Fruit fly (Drosophila melanogaster) whole organism, adult: Measurements from ENCODE around the gene Nmdar2.
A peak's percentile ranks its signal among the peaks of the same experiment; 100 is the strongest.

Experiments used
- CG12768 ChIP-seq: fragments of 200-800 bp; sonication (Bioruptor generic); optimal IDR thresholded peaks from 2 replicates; lab custom pipeline; 2017; ENCODE audit warnings: missing biosample characterization, missing genetic modification characterization, mild to moderate bottlenecking, moderate library complexity, missing genetic modification reagents
- CG14711 ChIP-seq: fragments of 200-800 bp; sonication (Bioruptor generic); optimal IDR thresholded peaks from 2 replicates; lab custom pipeline; 2018; ENCODE audit warnings: missing biosample characterization, mild to moderate bottlenecking, missing genetic modification characterization, moderate library complexity
- CG1620 ChIP-seq: fragments of 200-800 bp; sonication (Bioruptor generic); optimal IDR thresholded peaks from 2 replicates; lab custom pipeline; 2016; ENCODE audit warnings: missing biosample characterization, missing genetic modification characterization
- CG33017 ChIP-seq: fragments of 200-800 bp; sonication (Bioruptor generic); optimal IDR thresholded peaks from 2 replicates; lab custom pipeline; 2018; ENCODE audit warnings: missing biosample characterization, mild to moderate bottlenecking, missing genetic modification characterization, moderate library complexity
- CG7045 ChIP-seq: fragments of 200-800 bp; sonication (Bioruptor generic); optimal IDR thresholded peaks from 2 replicates; lab custom pipeline; 2017; ENCODE audit warnings: missing biosample characterization, mild to moderate bottlenecking, missing genetic modification characterization
- CG7101 ChIP-seq: fragments of 200-800 bp; sonication (Bioruptor generic); optimal IDR thresholded peaks from 2 replicates; lab custom pipeline; 2018; ENCODE audit warnings: missing biosample characterization, mild to moderate bottlenecking, missing genetic modification characterization, moderate library complexity
- Clk ChIP-seq: fragments of 200-800 bp; sonication (Bioruptor generic); optimal IDR thresholded peaks from 2 replicates; lab custom pipeline; 2017; ENCODE audit warnings: missing biosample characterization, missing genetic modification characterization
- Crg-1 ChIP-seq: fragments of 200-800 bp; sonication (Bioruptor generic); optimal IDR thresholded peaks from 2 replicates; lab custom pipeline; 2016; ENCODE audit warnings: missing biosample characterization, missing genetic modification characterization
- Hr96 ChIP-seq: fragments of 200-800 bp; sonication (Bioruptor generic); optimal IDR thresholded peaks from 2 replicates; lab custom pipeline; 2016; ENCODE audit warnings: missing biosample characterization, missing genetic modification characterization
- cnc ChIP-seq, 2 experiments: fragments of >200 bp; optimal IDR thresholded peaks; 2 replicates each; lab custom pipeline; 2017
- kay ChIP-seq: fragments of 200-800 bp; sonication (Bioruptor generic); peaks from one replicate; lab custom pipeline; 2016; ENCODE audit warnings: missing biosample characterization, missing genetic modification characterization, borderline replicate concordance
- ovo ChIP-seq: fragments of 200-800 bp; sonication (Bioruptor generic); optimal IDR thresholded peaks from 2 replicates; lab custom pipeline; 2016; ENCODE audit warnings: missing biosample characterization, missing genetic modification characterization
- tj ChIP-seq: fragments of 200-800 bp; sonication (Bioruptor generic); optimal IDR thresholded peaks from 3 replicates; lab custom pipeline; 2017; ENCODE audit warnings: missing biosample characterization, mild to moderate bottlenecking, missing genetic modification characterization, moderate library complexity
- toe ChIP-seq: fragments of 200-800 bp; sonication (Bioruptor generic); optimal IDR thresholded peaks from 2 replicates; lab custom pipeline; 2016; ENCODE audit warnings: missing biosample characterization, missing genetic modification characterization

DNA sequence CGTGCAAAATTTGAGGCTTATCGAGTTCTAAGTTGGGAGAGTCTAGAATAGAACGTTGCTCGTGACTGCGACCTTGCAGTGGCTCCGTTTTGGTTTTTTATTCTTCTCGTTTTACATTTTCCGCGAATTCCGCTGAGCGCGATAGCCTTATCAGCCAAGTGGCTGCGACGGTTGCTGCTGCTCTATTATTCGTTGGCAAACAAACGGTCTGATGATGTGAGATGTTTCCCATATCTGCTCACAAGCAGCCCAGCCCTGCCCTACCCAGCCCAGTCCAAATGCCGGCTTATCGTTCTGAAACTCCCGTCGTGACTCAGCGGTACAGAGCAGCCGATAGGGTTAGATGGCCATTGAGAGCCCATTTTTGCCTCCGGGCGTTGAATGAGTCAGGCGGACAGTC, 27.2 kb downstream of the Nmdar2 start:
- no peak for TF ChIP-seq toe (GFP tag; lab: Kevin White, UChicago)
- TF ChIP-seq Clk (GFP tag; lab: Kevin White, UChicago) = no peak
- TF ChIP-seq CG7101 (tag; lab: Kevin White, UChicago) = no peak
- TF ChIP-seq CG7045 (GFP tag; lab: Kevin White, UChicago) = no peak
- TF ChIP-seq CG14711 (tag; lab: Kevin White, UChicago) = no peak
- no peak for TF ChIP-seq kay
- no peak for TF ChIP-seq tj (GFP tag; lab: Kevin White, UChicago)
- TF ChIP-seq CG33017 (tag; lab: Kevin White, UChicago) = no peak
- no peak for TF ChIP-seq ovo
- TF ChIP-seq Crg-1 (GFP tag; lab: Kevin White, UChicago) = no peak
- TF ChIP-seq Hr96 (GFP tag; lab: Kevin White, UChicago) = no peak
- TF ChIP-seq cnc (optimal IDR thresholded peaks at IDR 0.05; lab: Kevin White, UChicago) = peak in 1 of 2 experiments; percentile 30
- peak; percentile 10 for TF ChIP-seq CG12768 (GFP tag; lab: Kevin White, UChicago)
- no peak for TF ChIP-seq CG1620 (GFP tag; lab: Kevin White, UChicago)
